Worm (Caenorhabditis elegans) whole organism, L3 larva: ENCODE data around the gene T27A8.7.

Source experiments
- R02D3.7 ChIP-seq: fragments of 150-350 bp; optimal IDR thresholded peaks from 2 replicates; lab custom pipeline; 2014; ENCODE audit warnings: missing biosample characterization, missing genetic modification characterization
- nhr-11 ChIP-seq: fragments of 150-350 bp; optimal IDR thresholded peaks from 2 replicates; lab custom pipeline; 2014; ENCODE audit warnings: missing biosample characterization, missing genetic modification characterization
- nhr-23 ChIP-seq: fragments of 150-350 bp; optimal IDR thresholded peaks from 2 replicates; lab custom pipeline; 2014; ENCODE audit warnings: missing biosample characterization, missing genetic modification reagents, missing genetic modification characterization
- nhr-28 ChIP-seq: fragments of 150-350 bp; optimal IDR thresholded peaks from 2 replicates; lab custom pipeline; 2014; ENCODE audit warnings: missing biosample characterization, missing genetic modification characterization

T27A8.7 gene

ce11 chrX:16105863-16106262, 50.5 kb downstream of the T27A8.7 start:
- no peak for TF ChIP-seq nhr-28 (tag; lab: Kevin White, UChicago)
- no peak for TF ChIP-seq R02D3.7 (tag; lab: Kevin White, UChicago)
- no peak for TF ChIP-seq nhr-23 (tag; lab: Kevin White, UChicago)
- TF ChIP-seq nhr-11 (tag; lab: Kevin White, UChicago) = no peak
